Fruit fly (Drosophila melanogaster): ENCODE measurements around the gene CG4069.

The CG4069 gene

DNA sequence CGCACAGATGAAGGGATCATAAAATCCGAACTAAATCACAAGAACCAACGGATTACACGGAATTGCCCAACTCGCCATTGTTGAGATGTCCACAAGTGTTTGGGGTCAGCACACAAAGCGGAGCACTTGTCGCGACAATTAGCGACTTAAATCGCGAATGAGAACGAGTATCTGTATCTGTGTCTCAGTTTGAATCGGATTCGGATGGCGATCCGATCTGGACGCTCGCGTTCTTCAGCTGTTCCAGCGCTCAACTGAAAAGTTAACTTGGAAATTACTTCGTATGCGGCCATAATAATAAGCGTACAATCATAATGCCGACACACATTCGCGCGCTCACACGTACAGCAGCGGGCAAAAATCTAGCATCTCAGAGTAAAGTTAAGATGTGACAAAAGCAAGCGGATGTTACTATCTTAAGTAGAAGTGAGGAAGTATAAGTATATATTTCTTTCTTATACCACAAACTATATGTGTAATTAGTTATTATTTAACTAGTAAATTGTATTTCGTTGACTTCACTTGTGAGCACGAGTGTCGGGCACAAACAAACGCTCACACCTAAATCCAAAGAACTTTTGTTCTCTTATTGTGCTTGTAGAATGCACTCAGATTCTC is 46.6 kb downstream of the CG4069 start, which contains the start of gene CG10660 (continued):
- TF ChIP-seq p53 (GFP tag; optimal IDR thresholded peaks at IDR 0.05) (no peak), Atf-2 (GFP tag; optimal IDR thresholded peaks at IDR 0.05) (peak; percentile 53), CG9817 (tag; optimal IDR thresholded peaks at IDR 0.05) (peak; percentile 74), pros (GFP tag; optimal IDR thresholded peaks at IDR 0.05) (no peak), Sry-β (GFP tag; optimal IDR thresholded peaks at IDR 0.05) (peak; percentile 37), nmo (GFP tag; optimal IDR thresholded peaks at IDR 0.05) (peak; percentile 91), cg (GFP tag; optimal IDR thresholded peaks at IDR 0.05) (peak; percentile 11), grau (tag; optimal IDR thresholded peaks at IDR 0.05) (peak; percentile 88), CG12155 (GFP tag; optimal IDR thresholded peaks at IDR 0.05) (peak; percentile 79), chinmo (GFP tag; IDR thresholded peaks at IDR 0.05; ENCODE audit: partially characterized antibody) (no peak), Hr78 (GFP tag; optimal IDR thresholded peaks at IDR 0.05) (peak in 1 of 2 experiments; percentile 67), dmrt99B (tag; optimal IDR thresholded peaks at IDR 0.05) (peak; percentile 94), Max (GFP tag; optimal IDR thresholded peaks at IDR 0.05) (peak; percentile 65), caup (GFP tag; optimal IDR thresholded peaks at IDR 0.05; ENCODE audit: severe bottlenecking) (peak; percentile 78), ind (GFP tag; optimal IDR thresholded peaks at IDR 0.05) (peak; percentile 81), CG2120 (GFP tag; optimal IDR thresholded peaks at IDR 0.05) (peak; percentile 85), CG31365 (tag; optimal IDR thresholded peaks at IDR 0.05) (peak; percentile 64), BtbVII (GFP tag; optimal IDR thresholded peaks at IDR 0.05) (peak; percentile 64), CG4854 (GFP tag; optimal IDR thresholded peaks at IDR 0.05) (peak; percentile 77), Elba2 (GFP tag; optimal IDR thresholded peaks at IDR 0.05) (no peak), CG18476 (GFP tag; optimal IDR thresholded peaks at IDR 0.05) (peak; percentile 87), ham (GFP tag; IDR thresholded peaks at IDR 0.05) (no peak), CG9727 (GFP tag; optimal IDR thresholded peaks at IDR 0.05) (peak; percentile 84), oc (tag; optimal IDR thresholded peaks at IDR 0.05) (peak; percentile 92), Hr51 (GFP tag; optimal IDR thresholded peaks at IDR 0.05) (peak; percentile 71 to 94), Nf-YB (GFP tag; optimal IDR thresholded peaks at IDR 0.05) (peak; percentile 73), Hmr (GFP tag; optimal IDR thresholded peaks at IDR 0.05) (peak; percentile 89), CG8089 (GFP tag; optimal IDR thresholded peaks at IDR 0.05) (peak; percentile 32), E2f1 (GFP tag; IDR thresholded peaks at IDR 0.05) (peak; percentile 81), Sox100B (GFP tag; optimal IDR thresholded peaks at IDR 0.05) (peak; percentile 84), CG13624 (GFP tag; optimal IDR thresholded peaks at IDR 0.05) (peak; percentile 8), CG1647 (GFP tag; optimal IDR thresholded peaks at IDR 0.05) (peak; percentile 76), h (optimal IDR thresholded peaks at IDR 0.05) (no peak), emc (GFP tag; optimal IDR thresholded peaks at IDR 0.05) (no peak), CG11723 (GFP tag; optimal IDR thresholded peaks at IDR 0.05) (peak; percentile 70), CG14710 (tag; optimal IDR thresholded peaks at IDR 0.05) (peak; percentile 81), CG7786 (GFP tag; optimal IDR thresholded peaks at IDR 0.05) (peak; percentile 40), D (optimal IDR thresholded peaks at IDR 0.05) (no peak), D (GFP tag; optimal IDR thresholded peaks at IDR 0.05) (peak; percentile 88), hth (optimal IDR thresholded peaks at IDR 0.05) (no peak), toy (GFP tag; IDR thresholded peaks at IDR 0.05) (0 out of 2 replicates have a peak, but pooled peaks have one; percentile 44), CG10979 (tag; optimal IDR thresholded peaks at IDR 0.05) (peak; percentile 91), so (GFP tag; IDR thresholded peaks at IDR 0.05) (peak; percentile 91), Gsc (GFP tag; IDR thresholded peaks at IDR 0.05) (no peak; the same call in 1 of the 2 replicates), lov (optimal IDR thresholded peaks at IDR 0.05) (no peak), lov (GFP tag; IDR thresholded peaks at IDR 0.05) (peak; percentile 76; the same call in 1 of the 3 replicates), Neu2 (GFP tag; optimal IDR thresholded peaks at IDR 0.05; ENCODE audit: borderline replicate concordance) (no peak), hbn (GFP tag; IDR thresholded peaks at IDR 0.05; ENCODE audit: partially characterized antibody) (no peak), grn (GFP tag; optimal IDR thresholded peaks at IDR 0.05) (no peak), scrt (GFP tag; optimal IDR thresholded peaks at IDR 0.05) (peak; percentile 69)
